Worm (Caenorhabditis elegans) whole organism, early embryonic: ENCODE data around the gene srz-14.

Experiments used
- B0310.2 ChIP-seq: sonication (generic microtip); optimal IDR thresholded peaks from 2 replicates; lab custom pipeline; 2016; ENCODE audit warnings: mild to moderate bottlenecking, missing genetic modification characterization, missing compliant biosample characterization
- tra-4 ChIP-seq: sonication (generic microtip); optimal IDR thresholded peaks from 2 replicates; lab custom pipeline; 2017; ENCODE audit warnings: missing genetic modification characterization, missing compliant biosample characterization

ce11 chrV:16210257-16211002 is 27.0 kb downstream of the srz-14 start, which contains the start of gene F11A5.16:
- TF ChIP-seq B0310.2 (tag; lab: Kevin White, UChicago): no peak
- no peak for TF ChIP-seq tra-4
